Fruit fly (Drosophila melanogaster): ENCODE data around the gene Sclp.

The Sclp gene

DNA sequence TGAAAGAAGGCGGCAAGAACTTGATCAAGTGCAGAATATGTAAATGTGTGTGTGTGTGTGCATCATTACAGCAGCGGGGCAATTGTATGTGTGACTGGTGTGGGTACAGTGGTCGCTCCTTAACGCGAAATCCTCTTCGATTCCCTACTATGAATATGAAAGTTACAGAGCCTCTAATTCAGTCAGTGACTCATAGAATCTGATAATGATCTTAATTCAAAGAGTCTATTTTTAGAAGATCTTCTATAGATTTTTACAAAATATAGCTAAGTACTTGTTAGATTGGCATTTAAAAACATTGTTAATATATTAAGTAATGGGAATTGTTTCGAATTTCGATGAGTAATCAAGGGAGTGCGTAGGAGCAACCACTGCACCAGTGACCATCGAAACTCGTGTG is 42.0 kb downstream of the Sclp start:
- TF ChIP-seq Clk (GFP tag; optimal IDR thresholded peaks at IDR 0.05) (no peak), CG33017 (tag; optimal IDR thresholded peaks at IDR 0.05) (no peak), tj (GFP tag; optimal IDR thresholded peaks at IDR 0.05) (no peak)

DNA sequence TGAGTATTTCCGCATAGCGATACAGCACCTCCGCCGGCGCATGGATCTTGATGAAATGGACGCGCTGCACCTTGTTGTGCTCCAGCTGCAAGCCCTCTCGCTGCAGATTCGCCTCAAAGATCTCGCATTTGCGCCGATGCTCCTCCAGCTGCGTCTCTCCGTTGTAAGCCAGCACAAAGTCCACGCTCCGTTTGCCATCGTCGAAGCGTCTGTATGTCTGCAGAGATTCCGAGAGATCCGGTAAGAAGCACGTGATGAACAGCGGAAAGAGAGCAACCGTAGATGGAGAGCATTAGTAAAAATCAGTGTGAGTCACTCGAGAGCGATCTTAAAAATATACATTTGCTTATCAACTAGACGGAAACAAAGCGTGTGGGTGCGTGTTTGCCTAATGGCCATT is 42.8 kb downstream of the Sclp start:
- no peak for TF ChIP-seq CG33017 (tag; optimal IDR thresholded peaks at IDR 0.05)
- no peak for TF ChIP-seq pad (GFP tag; optimal IDR thresholded peaks at IDR 0.05)
- no peak for TF ChIP-seq Hr96 (GFP tag; optimal IDR thresholded peaks at IDR 0.05)
- TF ChIP-seq CG1620 (GFP tag; optimal IDR thresholded peaks at IDR 0.05) = no peak
- TF ChIP-seq ovo (GFP tag; optimal IDR thresholded peaks at IDR 0.05) = no peak
- TF ChIP-seq Mnt (GFP tag; optimal IDR thresholded peaks at IDR 0.05) = no peak
- TF ChIP-seq CG14711 (tag; optimal IDR thresholded peaks at IDR 0.05) = no peak
- TF ChIP-seq CG12768 (GFP tag; optimal IDR thresholded peaks at IDR 0.05) = no peak
- no peak for TF ChIP-seq Crg-1 (GFP tag; optimal IDR thresholded peaks at IDR 0.05)
- no peak for TF ChIP-seq CG7101 (tag; optimal IDR thresholded peaks at IDR 0.05)
- TF ChIP-seq cic (GFP tag; optimal IDR thresholded peaks at IDR 0.05) = no peak
- TF ChIP-seq CG7045 (GFP tag; optimal IDR thresholded peaks at IDR 0.05) = no peak
- TF ChIP-seq CG11617 (GFP tag; optimal IDR thresholded peaks at IDR 0.05) = no peak
- no peak for TF ChIP-seq bab1 (GFP tag; optimal IDR thresholded peaks at IDR 0.05)
- no peak for TF ChIP-seq tj (GFP tag; optimal IDR thresholded peaks at IDR 0.05)
- TF ChIP-seq kay (GFP tag; ENCODE audit: borderline replicate concordance) = no peak
- TF ChIP-seq toe (GFP tag; optimal IDR thresholded peaks at IDR 0.05) = no peak
- no peak for TF ChIP-seq cnc (optimal IDR thresholded peaks at IDR 0.05)
- no peak for TF ChIP-seq Clk (GFP tag; optimal IDR thresholded peaks at IDR 0.05)
- TF ChIP-seq CG5204 (GFP tag; optimal IDR thresholded peaks at IDR 0.05) = no peak

- peak; percentile 20 for TF ChIP-seq tj (GFP tag; optimal IDR thresholded peaks at IDR 0.05)
- no peak for TF ChIP-seq Crg-1 (GFP tag; optimal IDR thresholded peaks at IDR 0.05)
- TF ChIP-seq CG7101 (tag; optimal IDR thresholded peaks at IDR 0.05) = peak; percentile 23
- peak; percentile 31 for TF ChIP-seq CG12768 (GFP tag; optimal IDR thresholded peaks at IDR 0.05)
- no peak for TF ChIP-seq cnc (optimal IDR thresholded peaks at IDR 0.05)
- no peak for TF ChIP-seq CG7045 (GFP tag; optimal IDR thresholded peaks at IDR 0.05)
- TF ChIP-seq CG33017 (tag; optimal IDR thresholded peaks at IDR 0.05) = no peak
- no peak for TF ChIP-seq CG1620 (GFP tag; optimal IDR thresholded peaks at IDR 0.05)
- peak; percentile 30 for TF ChIP-seq Mnt (GFP tag; optimal IDR thresholded peaks at IDR 0.05)
- no peak for TF ChIP-seq cic (GFP tag; optimal IDR thresholded peaks at IDR 0.05)
- TF ChIP-seq toe (GFP tag; optimal IDR thresholded peaks at IDR 0.05) = no peak
- TF ChIP-seq kay (GFP tag; ENCODE audit: borderline replicate concordance) = no peak
- no peak for TF ChIP-seq CG14711 (tag; optimal IDR thresholded peaks at IDR 0.05)
- no peak for TF ChIP-seq CG5204 (GFP tag; optimal IDR thresholded peaks at IDR 0.05)
- TF ChIP-seq CG11617 (GFP tag; optimal IDR thresholded peaks at IDR 0.05) = peak; percentile 22
- no peak for TF ChIP-seq ovo (GFP tag; optimal IDR thresholded peaks at IDR 0.05)
- no peak for TF ChIP-seq Clk (GFP tag; optimal IDR thresholded peaks at IDR 0.05)
- TF ChIP-seq bab1 (GFP tag; optimal IDR thresholded peaks at IDR 0.05) = no peak
- TF ChIP-seq pad (GFP tag; optimal IDR thresholded peaks at IDR 0.05) = no peak
- no peak for TF ChIP-seq Hr96 (GFP tag; optimal IDR thresholded peaks at IDR 0.05)
Observed at dm6 chrX:11877165-11877564, 47.3 kb downstream of the Sclp start, which contains the start of gene CG10352. Gene CG10352, minus strand, starts transcription at chrX:11877168.

DNA sequence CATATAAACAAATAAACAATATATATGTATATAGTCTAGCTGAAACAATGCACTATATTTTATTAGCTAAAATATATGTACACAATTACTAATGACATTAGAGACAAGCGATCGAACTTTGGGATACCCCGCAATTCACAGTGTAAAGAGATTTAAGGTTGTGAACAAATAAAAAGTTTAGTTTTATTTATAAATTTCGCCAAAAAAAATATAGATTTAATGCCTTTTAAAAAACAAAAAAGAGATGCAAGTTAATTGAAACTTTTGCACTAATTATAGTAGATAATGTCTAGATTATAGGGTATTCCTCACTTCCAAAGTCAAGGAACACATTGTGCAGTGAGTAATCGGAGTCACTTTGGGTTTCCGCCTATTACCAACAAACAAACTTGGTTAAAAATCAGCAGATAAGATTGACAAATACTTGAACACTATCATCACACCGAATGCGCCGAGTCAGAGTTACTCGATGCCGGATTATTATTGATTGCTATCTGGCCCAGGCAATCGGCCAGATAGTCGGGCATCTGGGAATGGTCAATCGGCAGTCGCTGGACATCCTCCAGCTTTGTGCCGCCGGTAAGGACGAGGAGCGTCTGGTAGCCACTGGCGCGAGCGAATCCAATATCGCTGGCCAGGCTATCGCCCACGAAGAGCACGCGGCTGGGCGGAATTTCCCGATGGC is 49.2 kb downstream of the Sclp start:
- TF ChIP-seq Crg-1 (GFP tag; optimal IDR thresholded peaks at IDR 0.05) (no peak), CG1620 (GFP tag; optimal IDR thresholded peaks at IDR 0.05) (no peak), Clk (GFP tag; optimal IDR thresholded peaks at IDR 0.05) (no peak), kay (GFP tag; ENCODE audit: borderline replicate concordance) (no peak), Hr96 (GFP tag; optimal IDR thresholded peaks at IDR 0.05) (no peak), CG7101 (tag; optimal IDR thresholded peaks at IDR 0.05) (peak; percentile 35), CG11617 (GFP tag; optimal IDR thresholded peaks at IDR 0.05) (peak; percentile 3)

DNA sequence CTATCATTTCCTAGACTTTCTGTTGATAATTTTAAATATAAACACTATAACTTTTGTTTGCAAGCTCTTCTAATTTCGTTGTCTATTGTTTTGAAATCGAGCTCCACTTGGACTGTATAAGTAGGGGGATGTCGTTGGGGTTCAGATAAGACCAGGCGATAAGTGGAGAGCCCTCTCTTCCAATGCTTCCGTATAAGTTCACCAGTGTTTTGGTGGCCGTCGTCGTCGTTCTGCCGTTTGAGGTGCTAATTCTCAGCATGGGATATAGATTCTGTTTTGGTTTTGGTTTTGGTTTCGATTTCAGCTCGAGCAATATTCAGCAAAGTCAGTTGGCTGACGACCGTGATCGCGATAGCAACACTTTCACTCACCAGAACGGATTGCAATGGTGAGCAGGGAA is 51.3 kb downstream of the Sclp start, which contains the start of gene CG15739:
Gene CG15739, plus strand, starts transcription at position 204 of the 400 bp plus-strand sequence.
- peak; percentile 9 for TF ChIP-seq cic (GFP tag; optimal IDR thresholded peaks at IDR 0.05)
- TF ChIP-seq pad (GFP tag; optimal IDR thresholded peaks at IDR 0.05) = peak; percentile 95
- peak; percentile 17 for TF ChIP-seq Mnt (GFP tag; optimal IDR thresholded peaks at IDR 0.05)
- no peak for TF ChIP-seq cnc (optimal IDR thresholded peaks at IDR 0.05)
- TF ChIP-seq kay (GFP tag; ENCODE audit: borderline replicate concordance) = no peak
- no peak for TF ChIP-seq CG12768 (GFP tag; optimal IDR thresholded peaks at IDR 0.05)
- no peak for TF ChIP-seq toe (GFP tag; optimal IDR thresholded peaks at IDR 0.05)
- no peak for TF ChIP-seq CG1620 (GFP tag; optimal IDR thresholded peaks at IDR 0.05)
- TF ChIP-seq ovo (GFP tag; optimal IDR thresholded peaks at IDR 0.05) = no peak
- TF ChIP-seq CG14711 (tag; optimal IDR thresholded peaks at IDR 0.05) = no peak

DNA sequence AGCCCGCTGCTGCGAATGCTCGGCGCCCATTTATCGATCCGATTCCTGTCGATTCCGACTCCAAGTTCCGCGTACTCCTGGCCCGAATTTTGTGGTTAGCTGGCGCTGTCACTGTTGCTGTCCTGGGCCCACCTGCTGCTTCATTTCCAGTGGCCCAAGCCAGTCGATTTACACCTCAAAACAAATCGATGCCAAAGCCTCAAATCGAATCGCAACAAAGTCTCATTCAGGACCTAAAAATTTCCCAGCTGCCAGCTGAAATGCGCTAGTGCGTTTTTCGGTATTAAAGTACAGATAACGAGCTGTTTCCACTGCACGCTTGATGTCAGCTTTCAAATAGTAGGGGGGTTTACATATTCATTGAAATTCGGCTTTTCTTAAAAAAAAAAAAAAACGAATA is 51.9 kb downstream of the Sclp start, which contains the start of gene BORCS5:
Gene BORCS5, minus strand, starts transcription at position 263 of the 400 bp plus-strand sequence.
- TF ChIP-seq CG5204 (GFP tag; optimal IDR thresholded peaks at IDR 0.05) (no peak), CG1620 (GFP tag; optimal IDR thresholded peaks at IDR 0.05) (peak; percentile 18), Hr96 (GFP tag; optimal IDR thresholded peaks at IDR 0.05) (no peak)

All from whole organism, adult.